Fruit fly (Drosophila melanogaster) ovary, adult (tissue): Measurements from ENCODE around the gene Gr64f.

Experiments
- CG17801 ChIP-seq: fragments of 200-800 bp; optimal IDR thresholded peaks from 2 replicates; lab custom pipeline; 2019; ENCODE audit warnings: missing biosample characterization, mild to moderate bottlenecking, missing genetic modification characterization, moderate library complexity; ENCODE audit not compliant: partially characterized antibody

Gene Gr64f

DNA sequence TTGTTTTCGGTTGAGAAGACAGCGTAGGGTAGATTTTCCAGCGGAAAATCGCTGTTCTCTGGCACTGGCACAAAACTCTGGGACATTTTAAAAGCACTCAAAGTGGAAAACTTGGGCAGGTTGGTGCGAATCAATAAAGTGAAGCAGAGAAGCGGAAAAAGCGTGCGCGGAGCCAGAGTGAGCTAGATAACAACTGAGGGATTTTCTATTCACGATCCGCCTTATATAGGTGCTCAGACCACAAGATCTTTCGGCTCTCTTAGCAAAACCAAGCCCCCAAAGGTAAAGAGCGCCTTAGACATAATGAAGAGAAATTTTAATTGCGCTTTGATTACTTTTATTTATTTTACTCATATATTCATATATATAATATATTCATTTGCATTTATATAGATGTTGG lies 38.2 kb downstream of the Gr64f start, which contains the start of gene Faa:
Gene Faa, minus strand, starts transcription at position 200 of the 400 bp plus-strand sequence.
- no peak for TF ChIP-seq CG17801 (GFP tag; lab: Kevin White, UChicago)

DNA sequence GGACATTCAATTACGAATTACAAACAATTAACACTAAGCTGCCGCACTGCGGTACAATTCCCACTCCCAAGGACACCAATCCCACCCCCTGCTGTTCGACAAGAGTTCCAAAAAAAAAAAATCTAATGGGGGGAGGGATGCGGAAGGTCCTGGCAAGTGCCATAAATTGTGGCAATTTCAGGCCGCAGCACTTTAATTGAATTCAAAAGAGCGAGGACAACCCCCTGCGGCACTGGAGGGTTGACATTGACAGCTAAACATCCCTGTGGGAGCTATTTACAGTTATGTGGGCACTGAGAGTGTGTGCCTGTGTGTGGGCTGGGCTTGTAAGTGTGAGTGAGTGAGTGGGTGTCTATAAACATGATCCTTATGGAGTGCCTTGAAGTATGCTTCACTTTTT lies 41.3 kb downstream of the Gr64f start:
- TF ChIP-seq CG17801 (GFP tag; lab: Kevin White, UChicago): no peak

DNA sequence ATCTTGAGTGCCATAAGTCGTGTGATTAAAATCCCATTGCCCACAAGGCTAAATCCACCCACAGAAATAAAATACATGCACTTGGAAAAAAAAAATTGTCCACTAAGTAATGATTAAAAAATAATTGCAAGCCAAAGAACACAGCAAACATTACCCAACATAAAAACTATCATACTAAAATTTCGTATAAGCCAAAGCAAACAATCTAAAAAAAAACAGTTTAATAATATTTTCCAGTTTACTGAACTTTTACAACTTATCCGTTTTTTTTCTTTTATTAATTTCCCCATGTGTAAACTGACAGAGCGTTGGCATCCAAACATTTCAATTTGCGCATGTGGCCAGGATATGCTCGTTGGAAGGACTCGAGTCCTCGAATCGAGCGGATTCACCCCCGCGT lies 44.7 kb downstream of the Gr64f start:
- TF ChIP-seq CG17801 (GFP tag; lab: Kevin White, UChicago): no peak

DNA sequence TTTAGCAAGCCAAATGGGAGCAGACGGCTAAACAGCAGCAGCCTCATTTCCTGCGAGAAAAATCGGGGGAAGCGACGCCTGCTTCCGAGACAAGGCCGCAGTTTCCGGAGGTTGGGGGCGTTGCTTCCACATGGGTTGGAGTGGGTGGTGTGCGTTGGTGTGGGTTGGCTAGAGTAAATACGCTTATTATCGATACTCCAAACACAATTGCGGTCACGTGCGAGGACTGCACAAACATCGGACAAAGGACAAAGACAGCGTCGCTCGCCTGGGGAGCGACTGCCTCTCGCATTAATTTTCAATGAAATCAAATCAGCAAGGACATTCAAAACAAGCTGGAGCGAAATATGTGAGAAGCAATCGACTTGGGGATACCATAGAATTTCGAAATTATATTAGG lies 45.6 kb downstream of the Gr64f start:
- TF ChIP-seq CG17801 (GFP tag; lab: Kevin White, UChicago): no peak

DNA sequence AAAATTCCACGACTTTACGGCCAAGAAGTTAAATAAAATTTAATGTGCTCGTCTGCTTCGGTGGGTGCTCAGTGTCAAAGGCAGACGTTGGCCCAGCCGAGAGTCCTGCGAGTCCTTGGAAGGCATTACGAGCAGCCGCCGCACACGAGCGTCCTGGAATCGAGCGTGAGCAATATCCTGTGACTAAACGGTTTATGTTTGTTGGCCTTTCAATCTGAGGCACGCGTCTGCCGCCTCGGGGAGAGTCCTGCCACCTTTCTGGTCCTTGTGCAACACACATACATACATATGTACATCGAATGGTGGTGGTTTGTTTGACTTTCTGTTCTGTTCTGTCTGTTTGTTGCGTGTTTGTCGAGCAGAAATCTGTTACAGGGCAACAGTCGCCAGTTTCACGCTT lies 47.8 kb downstream of the Gr64f start:
- no peak for TF ChIP-seq CG17801 (GFP tag; lab: Kevin White, UChicago)

DNA sequence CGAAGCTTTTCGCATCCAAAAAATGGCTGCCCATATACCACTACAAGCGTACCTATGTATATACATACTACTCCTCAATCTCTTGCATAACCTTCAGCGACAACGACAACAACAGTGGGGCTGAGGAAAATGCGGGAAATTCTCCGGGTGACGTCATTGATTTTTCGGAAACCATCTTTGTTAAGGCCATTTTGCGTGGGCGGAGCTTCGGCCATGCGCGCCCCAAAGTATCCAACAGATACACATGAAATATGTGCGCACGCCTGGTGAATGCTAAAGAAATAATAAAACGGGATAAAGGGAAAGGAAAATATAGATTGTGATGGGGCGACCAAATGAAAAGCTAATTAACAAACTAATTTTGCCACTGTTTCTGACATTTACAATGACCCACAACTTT lies 50.3 kb downstream of the Gr64f start:
- no peak for TF ChIP-seq CG17801 (GFP tag; lab: Kevin White, UChicago)
